Fruit fly (Drosophila melanogaster): ENCODE measurements around the gene CG8372.
A peak's percentile ranks its signal among the peaks of the same experiment; 100 is the strongest.

CG8372 gene

DNA sequence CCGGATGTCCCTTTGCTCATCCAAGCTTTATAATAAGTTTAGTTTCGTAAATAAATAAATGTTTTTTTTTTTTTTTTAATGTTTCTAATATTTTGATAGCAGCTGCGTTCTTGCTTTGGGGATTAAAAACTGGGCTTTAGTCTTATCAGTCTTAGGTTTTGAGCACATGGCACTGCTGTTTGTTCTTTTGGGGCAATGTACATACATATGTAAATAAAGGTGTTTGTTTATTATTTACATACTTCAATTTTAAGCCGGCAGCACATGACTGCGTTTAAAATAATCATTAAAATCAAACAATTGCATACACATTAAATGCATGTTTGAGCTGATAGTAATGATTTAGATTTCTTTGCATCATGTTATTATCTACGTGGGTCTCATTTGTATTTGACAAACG lies 48.5 kb downstream of the CG8372 start:
- no peak for TF ChIP-seq pan (optimal IDR thresholded peaks at IDR 0.05)
- no peak for TF ChIP-seq usp (GFP tag; optimal IDR thresholded peaks at IDR 0.05)
- TF ChIP-seq CG8478 (optimal IDR thresholded peaks at IDR 0.05), result no peak
- TF ChIP-seq psq (optimal IDR thresholded peaks at IDR 0.05), result no peak
- TF ChIP-seq Dll (optimal IDR thresholded peaks at IDR 0.05), result no peak
- no peak for TF ChIP-seq EcR (GFP tag; optimal IDR thresholded peaks at IDR 0.05)

DNA sequence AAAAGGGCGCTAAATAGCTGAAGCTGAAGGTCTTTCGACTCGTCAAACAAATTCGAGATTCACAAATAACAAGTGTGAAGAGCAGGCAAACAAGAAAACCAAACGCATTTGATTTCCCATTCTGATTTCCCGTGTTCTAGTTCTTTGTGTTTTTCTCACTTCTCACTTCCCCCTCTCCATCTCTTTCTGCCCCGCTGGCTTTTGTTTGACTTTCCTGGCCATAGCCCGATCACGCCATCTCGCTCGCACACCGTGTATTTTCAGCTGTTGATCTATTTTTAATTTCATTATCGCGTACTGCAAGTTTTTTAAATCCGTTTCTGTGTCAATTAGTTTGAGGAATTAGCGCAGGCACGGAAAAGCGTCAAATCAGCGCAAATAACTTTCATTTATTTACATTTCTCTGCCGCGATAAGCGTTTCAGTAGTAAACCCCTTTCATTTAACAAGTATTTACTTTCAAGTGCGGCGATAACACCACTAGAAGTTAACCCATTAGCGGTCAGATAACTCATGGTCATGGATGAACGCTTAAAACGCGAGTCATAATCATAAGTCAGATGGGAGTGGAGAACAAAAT lies 49.0 kb downstream of the CG8372 start:
- no peak for TF ChIP-seq usp (GFP tag; optimal IDR thresholded peaks at IDR 0.05)
- TF ChIP-seq pan (optimal IDR thresholded peaks at IDR 0.05), result no peak
- TF ChIP-seq psq (optimal IDR thresholded peaks at IDR 0.05), result no peak
- no peak for TF ChIP-seq EcR (GFP tag; optimal IDR thresholded peaks at IDR 0.05)
- TF ChIP-seq CG8478 (optimal IDR thresholded peaks at IDR 0.05), result no peak

DNA sequence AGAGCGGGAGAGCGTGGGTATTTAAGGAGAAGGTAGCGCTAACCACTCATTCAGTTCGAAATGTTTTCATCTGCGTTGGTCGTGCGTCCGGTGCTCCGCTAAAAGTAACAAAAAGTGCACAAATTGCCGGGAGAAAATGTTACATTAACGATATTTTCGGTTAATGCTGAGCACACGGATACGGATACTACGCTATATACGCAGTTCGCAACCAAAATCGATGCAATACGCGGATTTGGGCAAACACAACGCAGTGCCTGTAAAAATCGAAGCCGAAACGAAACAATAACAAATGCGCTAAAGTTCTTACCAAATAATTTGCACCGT lies 49.7 kb downstream of the CG8372 start, which contains the start of gene Piezo:
Piezo (plus strand) TSS at position 49 of the 327 bp plus-strand sequence.
- TF ChIP-seq EcR (GFP tag; optimal IDR thresholded peaks at IDR 0.05) (no peak), psq (optimal IDR thresholded peaks at IDR 0.05) (no peak), pan (optimal IDR thresholded peaks at IDR 0.05) (no peak), usp (GFP tag; optimal IDR thresholded peaks at IDR 0.05) (no peak), CG8478 (optimal IDR thresholded peaks at IDR 0.05) (no peak), Dll (optimal IDR thresholded peaks at IDR 0.05) (no peak)

DNA sequence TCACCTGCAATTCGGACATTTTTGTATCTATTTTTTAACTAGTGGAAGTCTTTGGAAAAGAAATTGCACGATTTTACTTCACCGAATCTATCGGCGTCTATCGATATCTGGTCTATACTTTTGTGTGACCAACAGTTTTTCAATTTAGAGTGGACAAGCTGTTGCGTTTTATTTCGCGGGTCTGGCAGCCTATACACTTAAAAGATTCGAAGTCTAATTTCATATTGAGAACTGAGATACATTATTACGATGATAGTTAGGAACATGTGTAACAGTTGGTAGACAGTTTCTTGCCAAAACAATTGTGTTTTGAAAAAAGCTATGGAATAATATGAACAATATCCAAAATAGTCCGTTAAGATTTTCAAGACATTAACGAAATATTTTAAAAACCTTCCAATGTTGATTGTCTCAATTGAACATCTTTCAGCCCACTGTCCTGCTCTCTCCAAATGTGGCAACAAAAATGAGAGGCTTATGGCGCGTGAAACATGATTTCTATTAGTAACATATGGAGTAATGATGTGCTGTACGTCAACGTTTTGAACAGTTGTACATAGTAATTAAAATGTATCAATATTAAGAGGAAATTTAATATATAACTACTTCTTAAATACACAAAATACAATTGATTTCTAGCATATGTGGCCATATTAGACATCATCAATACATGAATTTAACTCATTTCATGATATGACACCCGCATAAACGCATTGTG lies 50.2 kb downstream of the CG8372 start, which contains the start of gene Acbp1:
Acbp1 (minus strand) TSS at position 146 of the 718 bp plus-strand sequence.
- TF ChIP-seq usp (GFP tag; optimal IDR thresholded peaks at IDR 0.05) (no peak), pan (optimal IDR thresholded peaks at IDR 0.05) (no peak), EcR (GFP tag; optimal IDR thresholded peaks at IDR 0.05) (peak in 1 of 2 experiments; percentile 52)

Measured in whole organism.